Worm (Caenorhabditis elegans): ENCODE results near the gene F42H10.6.

F42H10.6 gene

DNA sequence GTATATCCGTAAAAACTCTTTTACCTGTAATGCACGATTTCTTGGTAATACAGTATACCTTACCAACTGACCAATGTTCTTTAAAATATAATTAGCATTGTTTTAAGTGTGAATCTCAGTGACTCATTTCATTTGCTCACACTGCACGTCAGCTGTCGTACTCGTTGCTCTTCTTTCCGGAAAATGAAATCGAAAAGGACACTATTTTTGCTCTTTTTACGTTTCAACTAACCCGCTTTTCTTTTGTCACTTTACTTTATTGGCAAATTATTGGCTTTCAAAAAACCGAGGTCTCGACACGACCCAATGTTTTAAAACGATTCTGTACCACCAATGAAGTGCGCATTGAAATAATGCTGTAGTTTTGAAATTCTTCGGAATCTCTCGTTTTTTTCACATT lies at the start of gene F42H10.6:
Gene F42H10.6 (minus strand): TSS at position 101 of the 400 bp plus-strand sequence.
- no peak for TF ChIP-seq rnt-1 (tag; optimal IDR thresholded peaks at IDR 0.05)
- TF ChIP-seq dmd-4 (tag; optimal IDR thresholded peaks at IDR 0.05; ENCODE audit: borderline replicate concordance): no peak
- TF ChIP-seq K09A11.1 (tag; optimal IDR thresholded peaks at IDR 0.05; ENCODE audit: insufficient read depth): no peak
- no peak for TF ChIP-seq tbx-2 (tag; optimal IDR thresholded peaks at IDR 0.05)
- no peak for TF ChIP-seq ceh-19 (GFP tag; optimal IDR thresholded peaks at IDR 0.05)
- TF ChIP-seq ref-2 (tag; optimal IDR thresholded peaks at IDR 0.05): no peak
- TF ChIP-seq pat-9 (tag; optimal IDR thresholded peaks at IDR 0.05): no peak
- TF ChIP-seq nhr-11 (tag; optimal IDR thresholded peaks at IDR 0.05): no peak
- TF ChIP-seq ceh-14 (tag; optimal IDR thresholded peaks at IDR 0.05): no peak
- no peak for TF ChIP-seq hlh-13 (GFP tag; optimal IDR thresholded peaks at IDR 0.05)
- TF ChIP-seq mec-3 (tag; optimal IDR thresholded peaks at IDR 0.05; ENCODE audit: borderline replicate concordance): no peak
- TF ChIP-seq pag-3 (tag; optimal IDR thresholded peaks at IDR 0.05; ENCODE audit: borderline replicate concordance): no peak
- TF ChIP-seq hlh-15 (tag; optimal IDR thresholded peaks at IDR 0.05): no peak
- no peak for TF ChIP-seq T23F11.4 (GFP tag; optimal IDR thresholded peaks at IDR 0.05)

DNA sequence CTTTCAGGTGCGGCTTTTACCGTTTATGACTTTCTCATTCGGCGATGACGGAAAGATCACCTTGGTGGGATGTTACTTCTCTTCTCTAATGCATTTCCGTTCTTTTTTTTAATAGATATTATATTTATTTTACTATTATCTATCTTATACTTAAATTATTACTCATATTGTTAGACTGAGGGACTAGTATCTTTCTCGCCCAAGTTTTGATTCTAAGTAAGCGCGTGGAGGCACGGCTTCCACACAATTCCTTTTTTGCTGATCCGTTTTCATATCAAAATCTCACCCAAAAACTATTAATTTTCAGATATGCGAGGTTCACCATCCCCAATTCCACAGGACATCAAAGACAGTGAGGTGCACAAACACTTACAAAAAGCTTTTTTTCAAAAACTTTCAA lies 49.5 kb upstream of the F42H10.6 start, which contains the start of gene ZC21.10:
Gene ZC21.10 (plus strand): TSS at position 301 of the 400 bp plus-strand sequence.
- TF ChIP-seq K09A11.1 (tag; optimal IDR thresholded peaks at IDR 0.05; ENCODE audit: insufficient read depth) (no peak), unc-55 (GFP tag; optimal IDR thresholded peaks at IDR 0.05) (no peak), unc-42 (tag; optimal IDR thresholded peaks at IDR 0.05) (no peak), T23F11.4 (GFP tag; optimal IDR thresholded peaks at IDR 0.05) (no peak), ceh-34 (tag; optimal IDR thresholded peaks at IDR 0.05) (no peak), eyg-1 (tag; optimal IDR thresholded peaks at IDR 0.05) (no peak), lin-11 (tag; optimal IDR thresholded peaks at IDR 0.05) (no peak), ceh-19 (GFP tag; optimal IDR thresholded peaks at IDR 0.05) (no peak), nhr-11 (tag; optimal IDR thresholded peaks at IDR 0.05) (no peak), sdc-2 (tag; optimal IDR thresholded peaks at IDR 0.05) (no peak), ceh-31 (tag; optimal IDR thresholded peaks at IDR 0.05) (no peak), elt-2 (tag; optimal IDR thresholded peaks at IDR 0.05) (no peak), tbx-2 (tag; optimal IDR thresholded peaks at IDR 0.05) (no peak)

DNA sequence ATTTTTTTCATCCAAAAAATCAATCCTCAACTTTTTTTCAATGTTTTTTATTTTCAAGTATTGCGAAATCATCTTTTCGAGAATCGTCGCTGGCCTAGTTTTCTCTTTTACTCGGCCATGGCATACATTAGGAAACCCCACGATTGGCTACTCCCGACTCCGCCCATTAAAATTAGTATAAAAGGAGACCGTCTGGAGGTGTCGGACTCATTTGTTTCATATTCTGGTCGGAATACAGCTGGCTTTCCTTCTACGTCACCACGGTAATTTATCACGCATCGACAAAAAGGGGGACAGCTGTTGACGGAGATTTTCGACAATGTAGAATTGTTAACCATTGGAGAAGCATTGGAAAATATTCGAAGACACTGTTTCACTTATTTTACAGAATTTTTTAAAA lies 48.7 kb upstream of the F42H10.6 start:
- peak; percentile 2 for TF ChIP-seq sdc-2 (tag; optimal IDR thresholded peaks at IDR 0.05)
- TF ChIP-seq tbx-7 (tag; optimal IDR thresholded peaks at IDR 0.05): peak; percentile 63
- no peak for TF ChIP-seq pros-1 (tag; optimal IDR thresholded peaks at IDR 0.05)
- TF ChIP-seq rnt-1 (tag; optimal IDR thresholded peaks at IDR 0.05): peak; percentile 8
- peak; percentile 37 for TF ChIP-seq gmeb-2 (tag; optimal IDR thresholded peaks at IDR 0.05)
- no peak for TF ChIP-seq hlh-30 (tag; optimal IDR thresholded peaks at IDR 0.05; ENCODE audit: insufficient read depth)
- TF ChIP-seq zip-5 (tag; optimal IDR thresholded peaks at IDR 0.05): peak; percentile 1
- TF ChIP-seq K09A11.1 (tag; optimal IDR thresholded peaks at IDR 0.05; ENCODE audit: insufficient read depth): peak; percentile 14
- no peak for TF ChIP-seq T23F11.4 (GFP tag; optimal IDR thresholded peaks at IDR 0.05)
- TF ChIP-seq ref-2 (tag; optimal IDR thresholded peaks at IDR 0.05): peak; percentile 58
- TF ChIP-seq unc-42 (tag; optimal IDR thresholded peaks at IDR 0.05): peak; percentile 23
- TF ChIP-seq nfya-1 (tag; optimal IDR thresholded peaks at IDR 0.05): peak; percentile 100
- no peak for TF ChIP-seq C38D4.7 (GFP tag; optimal IDR thresholded peaks at IDR 0.05)
- peak; percentile 82 for TF ChIP-seq C08G9.2 (tag; optimal IDR thresholded peaks at IDR 0.05)
- peak; percentile 57 for TF ChIP-seq unc-55 (GFP tag; optimal IDR thresholded peaks at IDR 0.05)
- TF ChIP-seq npax-4 (tag; optimal IDR thresholded peaks at IDR 0.05): no peak
- TF ChIP-seq hlh-6 (tag; optimal IDR thresholded peaks at IDR 0.05): no peak
- TF ChIP-seq nhr-11 (tag; optimal IDR thresholded peaks at IDR 0.05): no peak
- peak; percentile 94 for TF ChIP-seq ama-1 (optimal IDR thresholded peaks at IDR 0.05)
- peak; percentile 74 for TF ChIP-seq tbx-2 (tag; optimal IDR thresholded peaks at IDR 0.05)
- TF ChIP-seq ceh-2 (tag; optimal IDR thresholded peaks at IDR 0.05): peak; percentile 75
- TF ChIP-seq lim-6 (tag; optimal IDR thresholded peaks at IDR 0.05): peak; percentile 39
- TF ChIP-seq ceh-19 (GFP tag; optimal IDR thresholded peaks at IDR 0.05): no peak
- peak; percentile 78 for TF ChIP-seq ets-4 (tag; optimal IDR thresholded peaks at IDR 0.05)
- peak; percentile 46 for TF ChIP-seq ceh-34 (tag; optimal IDR thresholded peaks at IDR 0.05)
- TF ChIP-seq fkh-6 (tag; optimal IDR thresholded peaks at IDR 0.05): peak; percentile 46
- peak; percentile 90 for TF ChIP-seq ceh-31 (tag; optimal IDR thresholded peaks at IDR 0.05)
- TF ChIP-seq unc-86 (tag; optimal IDR thresholded peaks at IDR 0.05): no peak
